Fruit fly (Drosophila melanogaster): ENCODE measurements around the gene Pgam5.
A peak's percentile ranks its signal among the peaks of the same experiment; 100 is the strongest.

Pgam5 gene

DNA sequence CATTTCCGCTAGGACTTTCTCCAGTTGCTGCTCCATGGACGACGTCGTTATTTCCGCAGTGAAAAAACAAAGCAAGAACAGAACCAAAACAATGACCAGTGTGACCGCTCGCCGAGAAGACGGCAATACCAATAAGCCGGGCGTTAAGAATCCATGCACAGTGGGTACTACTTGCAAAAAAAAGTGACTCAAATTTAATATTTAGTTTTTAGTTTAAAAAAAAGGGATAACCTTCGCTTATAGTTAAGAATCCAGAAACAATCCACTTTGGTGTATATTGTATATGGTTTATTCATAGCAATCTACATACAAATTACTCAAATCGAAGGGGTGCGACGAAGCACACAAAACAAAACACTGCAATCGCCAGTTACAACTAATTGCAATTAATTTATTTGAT lies 14.5 kb downstream of the Pgam5 start, which contains the start of gene Lamtor5 (continued):
- TF ChIP-seq fkh (GFP tag; optimal IDR thresholded peaks at IDR 0.05) (no peak), Sox15 (GFP tag; optimal IDR thresholded peaks at IDR 0.05) (no peak), CG15336 (GFP tag; IDR thresholded peaks at IDR 0.05) (peak; percentile 55), CG4318 (GFP tag; optimal IDR thresholded peaks at IDR 0.05) (no peak), CG11294 (GFP tag; IDR thresholded peaks at IDR 0.05) (no peak), vri (GFP tag; optimal IDR thresholded peaks at IDR 0.05) (peak; percentile 45), CG3919 (GFP tag; optimal IDR thresholded peaks at IDR 0.05) (peak; percentile 38), CG8119 (GFP tag; IDR thresholded peaks at IDR 0.05) (peak; percentile 25; the same call in 1 of the 3 replicates), Hr4 (GFP tag; optimal IDR thresholded peaks at IDR 0.05) (peak; percentile 45), OdsH (GFP tag; optimal IDR thresholded peaks at IDR 0.05) (peak; percentile 34), Hr38 (GFP tag; optimal IDR thresholded peaks at IDR 0.05) (no peak), CG3032 (tag; optimal IDR thresholded peaks at IDR 0.05) (peak; percentile 37), CG11762 (GFP tag; optimal IDR thresholded peaks at IDR 0.05; ENCODE audit: insufficient read depth) (no peak), CG6854 (GFP tag; optimal IDR thresholded peaks at IDR 0.05) (no peak), CG8319 (GFP tag; optimal IDR thresholded peaks at IDR 0.05) (no peak), Sox14 (GFP tag; optimal IDR thresholded peaks at IDR 0.05) (peak; percentile 82), Eip78C (GFP tag) (peak; percentile 72), Gug (GFP tag; IDR thresholded peaks at IDR 0.05) (no peak), topi (GFP tag; optimal IDR thresholded peaks at IDR 0.05) (peak; percentile 70), CG1621 (tag; optimal IDR thresholded peaks at IDR 0.05) (no peak), CG6276 (GFP tag; optimal IDR thresholded peaks at IDR 0.05) (no peak), spab (GFP tag; optimal IDR thresholded peaks at IDR 0.05) (no peak), CG7368 (GFP tag; optimal IDR thresholded peaks at IDR 0.05) (peak; percentile 52), Blimp-1 (GFP tag; optimal IDR thresholded peaks at IDR 0.05) (peak; percentile 10), Eip75B (GFP tag; optimal IDR thresholded peaks at IDR 0.05) (peak; percentile 64), CG31627 (GFP tag; optimal IDR thresholded peaks at IDR 0.05) (peak; percentile 47)

DNA sequence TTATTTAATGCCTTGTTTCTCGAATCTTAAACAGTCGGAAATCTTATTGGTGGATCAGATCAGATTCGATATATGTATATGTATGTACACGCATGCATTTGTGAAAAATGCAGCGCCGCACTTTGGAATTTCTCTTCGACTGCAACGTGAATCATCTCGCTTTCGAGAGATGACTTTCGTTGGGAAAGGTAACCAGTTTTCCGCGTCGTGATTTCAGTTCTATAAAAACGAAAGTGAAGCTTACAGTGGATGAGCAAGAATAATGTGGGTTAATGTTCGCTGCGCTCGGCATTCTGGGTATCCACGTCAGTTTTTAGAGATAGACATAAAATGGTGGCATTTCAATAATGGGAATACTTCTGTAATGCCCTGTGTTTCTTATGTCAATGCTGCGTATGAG lies 16.8 kb downstream of the Pgam5 start:
- TF ChIP-seq pdm3 (GFP tag; optimal IDR thresholded peaks at IDR 0.05) (no peak), Blimp-1 (GFP tag; optimal IDR thresholded peaks at IDR 0.05) (peak; percentile 94)

DNA sequence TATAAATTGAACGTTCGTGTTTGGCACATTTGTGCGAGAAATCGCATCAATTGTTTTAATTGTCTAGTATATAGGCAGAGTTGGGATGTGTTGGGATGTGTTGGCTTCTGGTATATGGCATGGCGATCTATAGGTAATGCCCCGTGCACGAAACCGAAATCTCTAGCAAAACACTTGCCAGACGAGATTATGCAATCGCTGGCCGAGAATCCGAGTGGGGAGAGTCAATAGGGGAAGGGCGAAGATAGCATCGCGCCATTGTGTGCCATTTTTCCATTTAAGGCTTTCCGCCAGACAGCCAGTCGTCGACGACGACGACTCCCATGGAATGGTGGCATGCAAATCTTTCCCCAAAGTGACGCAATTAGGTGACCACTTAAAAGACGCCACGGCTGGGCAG lies 18.5 kb downstream of the Pgam5 start:
- TF ChIP-seq CG6854 (GFP tag; optimal IDR thresholded peaks at IDR 0.05) (no peak), Eip75B (GFP tag; optimal IDR thresholded peaks at IDR 0.05) (no peak), cyc (GFP tag; optimal IDR thresholded peaks at IDR 0.05) (no peak), OdsH (GFP tag; optimal IDR thresholded peaks at IDR 0.05) (no peak), vri (GFP tag; optimal IDR thresholded peaks at IDR 0.05) (peak; percentile 62), Eip78C (GFP tag) (peak; percentile 43), Hr4 (GFP tag; optimal IDR thresholded peaks at IDR 0.05) (no peak), acj6 (GFP tag; optimal IDR thresholded peaks at IDR 0.05) (no peak), fkh (GFP tag; optimal IDR thresholded peaks at IDR 0.05) (no peak), CG11294 (GFP tag; IDR thresholded peaks at IDR 0.05) (no peak), svp (GFP tag) (peak; percentile 76), Sox15 (GFP tag; optimal IDR thresholded peaks at IDR 0.05) (no peak), net (GFP tag; optimal IDR thresholded peaks at IDR 0.05) (no peak)

DNA sequence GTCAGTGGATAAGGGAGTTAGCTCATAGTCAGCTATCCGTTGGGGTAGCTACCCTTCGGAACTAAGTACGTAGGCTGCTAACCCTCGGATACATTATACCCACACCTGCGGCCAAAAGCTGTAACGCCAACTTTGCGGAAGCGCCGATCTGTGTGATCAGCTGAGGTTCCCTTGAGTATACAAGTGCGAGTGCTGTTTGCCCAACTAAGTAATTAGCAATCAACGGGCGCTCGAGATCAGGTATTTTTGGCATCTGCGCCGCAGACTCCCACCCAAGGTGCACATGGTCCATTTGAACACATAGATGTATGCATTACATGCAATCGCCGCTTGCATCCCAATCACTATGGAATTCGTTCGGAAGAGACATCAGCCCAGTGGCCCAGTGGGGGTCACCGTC lies 19.3 kb downstream of the Pgam5 start:
- no peak for TF ChIP-seq Ets21C (GFP tag; optimal IDR thresholded peaks at IDR 0.05)
- peak; percentile 27 for TF ChIP-seq svp (GFP tag)
- TF ChIP-seq fkh (GFP tag; optimal IDR thresholded peaks at IDR 0.05): peak; percentile 81

DNA sequence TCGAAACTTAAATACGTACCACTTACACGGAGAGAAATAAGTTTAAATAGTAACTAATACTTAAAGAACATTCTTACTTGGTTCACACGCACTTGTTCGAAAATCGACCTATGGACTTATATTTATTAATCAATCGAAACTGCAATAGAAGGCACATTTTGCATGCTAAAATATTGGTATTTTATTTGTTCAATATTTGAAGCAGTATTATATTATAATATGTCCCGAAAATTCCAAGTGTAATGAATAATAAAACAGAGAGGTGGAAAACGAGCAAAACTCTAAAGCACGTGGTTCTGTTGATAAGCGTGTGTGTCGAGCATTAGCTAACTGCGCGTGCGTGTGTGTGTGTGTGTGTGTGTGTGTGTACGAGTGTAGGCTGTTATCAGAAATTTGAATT lies 23.5 kb downstream of the Pgam5 start:
- TF ChIP-seq fd59A (GFP tag; optimal IDR thresholded peaks at IDR 0.05) (no peak), CG7368 (GFP tag; optimal IDR thresholded peaks at IDR 0.05) (no peak), svp (GFP tag) (peak; percentile 42), Hr39 (GFP tag; optimal IDR thresholded peaks at IDR 0.05) (peak; percentile 27), CG6854 (GFP tag; optimal IDR thresholded peaks at IDR 0.05) (no peak), Eip78C (GFP tag) (peak; percentile 70), achi (GFP tag; optimal IDR thresholded peaks at IDR 0.05) (peak; percentile 9), CG8632 (GFP tag; optimal IDR thresholded peaks at IDR 0.05) (no peak), acj6 (GFP tag; optimal IDR thresholded peaks at IDR 0.05) (peak; percentile 2), CG3032 (tag; optimal IDR thresholded peaks at IDR 0.05) (no peak), CG31627 (GFP tag; optimal IDR thresholded peaks at IDR 0.05) (peak; percentile 5), CG6808 (GFP tag; optimal IDR thresholded peaks at IDR 0.05) (no peak), esn (GFP tag; optimal IDR thresholded peaks at IDR 0.05) (peak; percentile 43), net (GFP tag; optimal IDR thresholded peaks at IDR 0.05) (peak; percentile 13), OdsH (GFP tag; optimal IDR thresholded peaks at IDR 0.05) (peak; percentile 18), vri (GFP tag; optimal IDR thresholded peaks at IDR 0.05) (peak; percentile 85), CG8119 (GFP tag; IDR thresholded peaks at IDR 0.05) (no peak), Ets21C (GFP tag; optimal IDR thresholded peaks at IDR 0.05) (peak; percentile 1), CG15336 (GFP tag; IDR thresholded peaks at IDR 0.05) (0 out of 2 replicates have a peak, but pooled peaks have one; percentile 21), Hr4 (GFP tag; optimal IDR thresholded peaks at IDR 0.05) (peak; percentile 18), CG32006 (GFP tag; optimal IDR thresholded peaks at IDR 0.05) (peak; percentile 41), fkh (GFP tag; optimal IDR thresholded peaks at IDR 0.05) (peak; percentile 69), cyc (GFP tag; optimal IDR thresholded peaks at IDR 0.05) (peak; percentile 7), lz (GFP tag; optimal IDR thresholded peaks at IDR 0.05) (peak; percentile 6), Sox102F (GFP tag; optimal IDR thresholded peaks at IDR 0.05) (peak; percentile 21), topi (GFP tag; optimal IDR thresholded peaks at IDR 0.05) (peak; percentile 11)

All from whole organism, prepupa.